Worm (Caenorhabditis elegans) whole organism, mixed stage, embryonic: ENCODE data around the gene soc-2.

Experiments
- M03D4.4 ChIP-seq: sonication (generic microtip); optimal IDR thresholded peaks from 2 replicates; lab custom pipeline; 2017; ENCODE audit warnings: mild to moderate bottlenecking, missing genetic modification characterization, missing compliant biosample characterization
- blmp-1 ChIP-seq: fragments of 150-350 bp; optimal IDR thresholded peaks from 2 replicates; lab custom pipeline; 2014; ENCODE audit warnings: missing biosample characterization, missing genetic modification characterization
- ceh-39 ChIP-seq: fragments of 150-350 bp; optimal IDR thresholded peaks from 2 replicates; lab custom pipeline; 2014; ENCODE audit warnings: missing biosample characterization, missing genetic modification characterization
- ceh-43 ChIP-seq: fragments of 200-800 bp; sonication (Bioruptor generic); optimal IDR thresholded peaks from 2 replicates; lab custom pipeline; 2018; ENCODE audit warnings: mild to moderate bottlenecking, missing genetic modification characterization, moderate library complexity, missing compliant biosample characterization
- ceh-83 ChIP-seq: fragments of 200-800 bp; sonication (Bioruptor generic); optimal IDR thresholded peaks from 2 replicates; lab custom pipeline; 2018; ENCODE audit warnings: mild to moderate bottlenecking, missing genetic modification characterization, missing compliant biosample characterization
- ces-1 ChIP-seq: fragments of 150-350 bp; optimal IDR thresholded peaks from 2 replicates; lab custom pipeline; 2014; ENCODE audit warnings: missing biosample characterization, missing genetic modification reagents, missing genetic modification characterization
- cnd-1 ChIP-seq: fragments of 200-800 bp; sonication (Bioruptor generic); optimal IDR thresholded peaks from 2 replicates; lab custom pipeline; 2018; ENCODE audit warnings: mild to moderate bottlenecking, missing genetic modification characterization, missing compliant biosample characterization
- elt-1 ChIP-seq: sonication (generic microtip); optimal IDR thresholded peaks from 2 replicates; lab custom pipeline; 2017; ENCODE audit warnings: missing genetic modification characterization, mild to moderate bottlenecking, missing compliant biosample characterization, antibody characterized with exemption, moderate library complexity, borderline replicate concordance; ENCODE audit not compliant: insufficient read depth
- elt-3 ChIP-seq: fragments of 150-350 bp; optimal IDR thresholded peaks from 2 replicates; lab custom pipeline; 2014; ENCODE audit warnings: missing biosample characterization, missing genetic modification characterization
- flh-1 ChIP-seq: fragments of 200-800 bp; sonication (Bioruptor generic); optimal IDR thresholded peaks from 2 replicates; lab custom pipeline; 2018; ENCODE audit warnings: mild to moderate bottlenecking, missing genetic modification characterization, moderate library complexity, missing compliant biosample characterization
- ham-2 ChIP-seq: fragments of 200-800 bp; sonication (Bioruptor generic); optimal IDR thresholded peaks from 2 replicates; lab custom pipeline; 2018; ENCODE audit warnings: mild to moderate bottlenecking, missing genetic modification characterization, missing compliant biosample characterization
- lin-13 ChIP-seq: fragments of 150-350 bp; optimal IDR thresholded peaks from 2 replicates; lab custom pipeline; 2014; ENCODE audit warnings: missing biosample characterization, missing genetic modification characterization
- lin-32 ChIP-seq: fragments of 200-800 bp; sonication (Bioruptor generic); optimal IDR thresholded peaks from 2 replicates; lab custom pipeline; 2018; ENCODE audit warnings: mild to moderate bottlenecking, missing genetic modification characterization, missing compliant biosample characterization
- lsy-2 ChIP-seq: fragments of 150-350 bp; optimal IDR thresholded peaks from 2 replicates; lab custom pipeline; 2014; ENCODE audit warnings: missing biosample characterization, missing genetic modification characterization
- mab-5 ChIP-seq: fragments of 150-350 bp; optimal IDR thresholded peaks from 2 replicates; lab custom pipeline; 2014; ENCODE audit warnings: missing biosample characterization, missing genetic modification characterization
- mep-1 ChIP-seq: fragments of 150-350 bp; optimal IDR thresholded peaks from 2 replicates; lab custom pipeline; 2017; ENCODE audit warnings: missing biosample characterization, missing genetic modification reagents, missing genetic modification characterization, inconsistent platforms
- mls-2 ChIP-seq: sonication (generic microtip); optimal IDR thresholded peaks from 2 replicates; lab custom pipeline; 2016; ENCODE audit warnings: mild to moderate bottlenecking, missing genetic modification characterization, moderate library complexity, missing compliant biosample characterization
- nhr-28 ChIP-seq: fragments of 150-350 bp; optimal IDR thresholded peaks from 2 replicates; lab custom pipeline; 2014; ENCODE audit warnings: missing biosample characterization, missing genetic modification characterization
- nhr-76 ChIP-seq: sonication (generic microtip); optimal IDR thresholded peaks from 2 replicates; lab custom pipeline; 2017; ENCODE audit warnings: missing biosample characterization, missing genetic modification characterization
- pha-4 ChIP-seq: fragments of 150-350 bp; optimal IDR thresholded peaks from 2 replicates; lab custom pipeline; 2018; ENCODE audit warnings: missing biosample characterization, missing genetic modification reagents, missing genetic modification characterization
- snpc-4 ChIP-seq: fragments of 150-350 bp; optimal IDR thresholded peaks from 2 replicates; lab custom pipeline; 2014; ENCODE audit warnings: missing biosample characterization, missing genetic modification characterization
- sptf-1 ChIP-seq: sonication (generic microtip); optimal IDR thresholded peaks from 2 replicates; lab custom pipeline; 2017; ENCODE audit warnings: mild to moderate bottlenecking, missing genetic modification characterization, moderate library complexity, missing compliant biosample characterization
- unc-120 ChIP-seq: sonication (generic microtip); optimal IDR thresholded peaks from 2 replicates; lab custom pipeline; 2017; ENCODE audit warnings: missing genetic modification characterization, missing compliant biosample characterization; ENCODE audit not compliant: poor library complexity, severe bottlenecking
- unc-39 ChIP-seq: fragments of 150-350 bp; optimal IDR thresholded peaks from 2 replicates; lab custom pipeline; 2014; ENCODE audit warnings: missing biosample characterization, missing genetic modification characterization
- ztf-11 ChIP-seq: fragments of 150-350 bp; optimal IDR thresholded peaks from 2 replicates; lab custom pipeline; 2014; ENCODE audit warnings: missing biosample characterization, missing genetic modification characterization

Gene soc-2

DNA sequence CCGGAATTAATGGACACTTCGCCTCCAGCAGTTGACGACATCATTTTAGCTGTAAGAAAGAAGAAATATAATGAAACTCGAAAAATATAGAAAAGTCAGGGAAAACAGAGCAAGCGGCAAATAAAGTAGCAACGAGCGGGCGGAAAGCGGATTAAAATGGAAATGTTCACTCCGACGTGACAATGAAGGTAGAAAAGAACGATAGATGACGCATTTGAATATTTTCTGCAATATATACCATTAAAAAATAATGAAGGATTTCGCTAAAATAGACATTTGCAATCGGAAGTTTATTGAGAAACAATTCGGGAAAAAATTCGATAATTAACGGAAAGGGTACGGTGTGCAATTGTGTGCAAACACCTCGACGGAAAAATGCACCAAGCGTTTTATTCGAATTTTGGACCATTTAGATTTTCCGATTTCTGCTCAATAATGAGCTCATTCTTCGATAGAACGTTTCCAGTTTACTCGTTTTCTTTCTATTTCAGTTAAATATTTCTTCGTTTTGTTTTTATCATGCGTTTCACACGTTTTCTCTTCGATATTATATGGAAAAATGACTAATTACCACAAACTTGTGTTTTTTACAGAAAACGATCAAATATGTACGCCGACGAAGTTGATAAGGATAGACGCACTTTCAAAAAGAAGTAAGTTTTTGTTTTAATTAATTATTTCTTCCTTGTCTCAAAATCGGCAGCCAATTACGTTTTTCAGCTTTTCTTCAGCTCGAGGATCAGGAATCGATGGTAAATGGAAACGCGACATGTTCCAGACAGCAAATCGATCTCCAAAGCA is 61.1 kb downstream of the soc-2 start, which contains the start of the genes snpn-1 and C02B10.4:
Gene snpn-1, minus strand, starts transcription at position 51 of the 801 bp plus-strand sequence.
Gene C02B10.4, plus strand, starts transcription at position 594 of the 801 bp plus-strand sequence.
- peak; percentile 1 for TF ChIP-seq pha-4 (tag; lab: Kevin White, UChicago)
- TF ChIP-seq ceh-39 (tag; lab: Kevin White, UChicago), result peak; percentile 59
- TF ChIP-seq snpc-4 (tag; lab: Kevin White, UChicago), result no peak
- TF ChIP-seq unc-39, result no peak
- TF ChIP-seq lsy-2 (tag; lab: Kevin White, UChicago), result peak; percentile 97
- peak; percentile 27 for TF ChIP-seq ztf-11
- TF ChIP-seq ceh-43 (GFP tag; lab: Kevin White, UChicago), result peak; percentile 52
- no peak for TF ChIP-seq mls-2 (tag; lab: Kevin White, UChicago)
- TF ChIP-seq ces-1 (GFP tag; lab: Kevin White, UChicago), result peak; percentile 92

DNA sequence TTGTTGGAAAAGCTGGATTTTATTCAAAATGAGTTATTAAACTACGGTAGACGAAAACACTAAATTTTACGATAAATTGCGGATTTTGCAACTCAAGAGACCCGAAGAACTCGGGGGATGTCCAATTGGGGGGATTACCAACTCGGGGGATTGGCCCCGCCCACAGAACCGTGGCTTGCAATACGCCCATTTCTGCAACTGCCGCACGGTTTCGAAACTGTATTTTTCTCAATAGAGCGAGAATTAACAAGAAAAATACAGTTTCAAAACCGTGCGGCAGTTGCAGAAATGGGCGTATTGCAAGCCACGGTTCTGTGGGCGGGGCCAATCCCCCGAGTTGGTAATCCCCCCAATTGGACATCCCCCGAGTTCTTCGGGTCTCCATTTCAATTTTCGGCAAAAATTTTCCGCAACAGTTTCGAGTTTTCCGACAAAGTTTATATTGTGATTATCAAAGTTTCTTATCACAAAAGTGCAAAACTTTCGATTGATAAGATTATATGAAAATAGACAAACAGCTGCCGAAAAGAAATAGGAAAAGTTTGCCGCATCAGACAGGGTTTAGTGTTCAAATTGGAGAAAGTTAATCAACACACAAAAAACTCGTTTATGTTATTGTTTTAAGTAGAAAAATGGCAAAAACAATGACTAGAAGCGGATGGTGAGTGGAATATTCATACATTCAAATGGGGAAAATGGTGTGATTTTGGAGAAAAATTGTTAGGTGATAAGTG is 62.3 kb downstream of the soc-2 start:
- TF ChIP-seq lsy-2 (tag; lab: Kevin White, UChicago), result peak; percentile 76
- peak; percentile 12 for TF ChIP-seq ces-1 (GFP tag; lab: Kevin White, UChicago)
- TF ChIP-seq, all 35 proteins: peak for 2; not testable (repeated sequence) for 33

DNA sequence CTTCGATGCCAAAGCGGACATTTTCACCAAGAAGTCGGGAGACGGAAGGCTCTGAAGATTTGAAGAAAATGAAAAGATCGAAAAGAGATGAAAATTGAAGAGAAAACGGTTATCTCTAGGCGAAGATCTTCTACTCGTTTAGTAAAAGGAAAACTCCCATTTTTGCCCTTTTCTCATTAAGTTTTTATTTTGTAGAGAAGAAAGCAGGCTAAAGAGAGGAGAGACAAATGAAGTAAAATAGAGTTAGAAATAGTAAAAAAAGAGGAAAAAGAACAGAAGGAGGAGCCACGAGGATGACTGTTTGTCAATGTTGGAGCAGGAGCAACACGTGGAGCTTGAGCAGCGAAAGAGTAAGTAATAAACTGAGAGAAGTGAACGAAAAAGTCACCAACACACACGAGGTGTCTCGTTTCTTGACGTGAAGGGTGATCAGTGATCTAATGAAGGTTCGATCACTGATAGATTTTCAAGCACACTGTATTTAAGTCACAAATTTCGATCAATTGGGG is 63.4 kb downstream of the soc-2 start, which contains the start of gene ivd-1:
Gene ivd-1, minus strand, starts transcription at position 51 of the 509 bp plus-strand sequence.
- no peak for TF ChIP-seq nhr-76
- no peak for TF ChIP-seq elt-3 (tag; lab: Kevin White, UChicago)
- no peak for TF ChIP-seq ceh-83
- TF ChIP-seq mab-5 (tag; lab: Kevin White, UChicago), result no peak
- TF ChIP-seq ceh-39 (tag; lab: Kevin White, UChicago), result no peak
- TF ChIP-seq lsy-2 (tag; lab: Kevin White, UChicago), result no peak
- TF ChIP-seq mep-1 (tag; lab: Kevin White, UChicago), result no peak
- no peak for TF ChIP-seq ces-1 (GFP tag; lab: Kevin White, UChicago)

DNA sequence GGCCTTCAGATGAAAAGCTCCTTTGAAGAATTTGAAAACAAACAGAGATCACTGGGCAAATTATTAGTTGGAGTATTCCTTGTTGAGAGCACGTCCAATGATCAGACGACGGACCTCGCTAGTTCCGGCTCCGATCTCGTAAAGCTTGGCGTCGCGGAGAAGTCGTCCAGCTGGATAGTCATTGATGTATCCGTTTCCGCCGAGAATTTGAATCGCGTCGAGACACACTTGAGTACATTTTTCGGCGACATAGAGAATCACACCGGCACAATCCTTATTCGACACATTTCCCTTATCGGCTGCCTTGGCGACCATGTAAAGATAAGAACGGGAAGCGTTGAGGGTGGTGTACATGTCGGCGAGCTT is 65.3 kb downstream of the soc-2 start:
- TF ChIP-seq unc-120 (tag; lab: Kevin White, UChicago) (no peak), ces-1 (GFP tag; lab: Kevin White, UChicago) (no peak), sptf-1 (tag; lab: Kevin White, UChicago) (no peak), lin-13 (tag; lab: Kevin White, UChicago) (no peak), unc-39 (no peak), ceh-83 (no peak), lin-32 (no peak)

DNA sequence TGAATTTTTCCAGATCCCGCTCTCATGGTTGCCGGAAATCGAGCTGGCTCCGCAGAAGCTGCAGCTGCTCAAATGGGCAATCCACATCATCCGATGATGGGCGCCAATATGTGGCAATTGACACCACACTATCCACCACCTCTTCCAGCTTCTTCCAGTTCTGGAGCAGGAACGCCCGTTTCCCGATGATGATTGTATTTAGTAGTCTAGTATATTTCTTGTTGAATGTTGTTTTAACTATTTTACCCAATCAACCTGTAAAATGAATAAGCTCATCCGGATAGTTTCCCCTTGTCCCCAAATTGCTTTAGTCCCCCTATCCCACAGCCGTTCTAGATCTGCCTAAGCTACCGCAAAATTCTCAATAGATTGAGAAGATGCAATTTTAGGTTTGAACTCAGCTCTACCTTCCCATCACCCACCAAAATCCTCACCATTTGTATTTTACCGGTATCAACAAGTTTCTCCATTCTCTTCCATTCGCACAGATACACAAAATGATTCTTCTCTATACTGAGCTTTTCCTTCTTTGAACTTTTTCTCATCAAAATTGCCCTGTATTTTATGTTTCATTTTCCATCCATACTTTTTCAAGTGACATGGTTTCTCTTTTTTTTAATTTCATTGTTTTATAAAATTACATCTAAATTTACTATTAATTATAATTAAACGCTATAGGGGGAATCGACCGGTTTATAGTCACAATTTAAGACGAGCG is 65.9 kb downstream of the soc-2 start:
- TF ChIP-seq ceh-83 (no peak), mls-2 (tag; lab: Kevin White, UChicago) (no peak), nhr-28 (tag; lab: Kevin White, UChicago) (no peak), sptf-1 (tag; lab: Kevin White, UChicago) (no peak), unc-120 (tag; lab: Kevin White, UChicago) (no peak), pha-4 (tag; lab: Kevin White, UChicago) (no peak), lin-13 (tag; lab: Kevin White, UChicago) (no peak), cnd-1 (tag; lab: Kevin White, UChicago) (no peak), ztf-11 (no peak), elt-1 (tag; lab: Kevin White, UChicago) (no peak), ceh-43 (GFP tag; lab: Kevin White, UChicago) (no peak), lin-32 (no peak), blmp-1 (tag; lab: Kevin White, UChicago) (no peak)

DNA sequence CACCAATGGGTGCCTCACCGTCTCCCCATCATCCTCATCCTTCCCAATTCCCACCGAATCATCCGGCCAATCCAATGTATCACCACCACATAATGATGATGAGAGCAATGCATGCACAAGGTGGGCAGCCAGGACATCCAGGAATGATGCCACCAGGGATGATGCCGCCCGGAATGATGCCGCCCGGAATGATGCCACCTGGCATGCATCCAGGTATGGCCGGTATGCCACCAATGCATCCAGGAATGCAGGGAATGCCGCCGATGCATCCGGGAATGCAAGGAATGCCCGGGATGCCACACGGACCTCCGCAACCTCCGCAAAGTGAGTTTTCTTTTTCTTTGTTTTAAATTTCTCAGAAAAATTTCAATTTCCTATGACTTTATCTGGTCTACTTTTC is 66.5 kb downstream of the soc-2 start:
- TF ChIP-seq lin-13 (tag; lab: Kevin White, UChicago), result no peak
- no peak for TF ChIP-seq ceh-43 (GFP tag; lab: Kevin White, UChicago)
- no peak for TF ChIP-seq ham-2 (GFP tag; lab: Kevin White, UChicago)
- no peak for TF ChIP-seq elt-1 (tag; lab: Kevin White, UChicago)
- no peak for TF ChIP-seq nhr-28 (tag; lab: Kevin White, UChicago)
- TF ChIP-seq flh-1 (GFP tag; lab: Kevin White, UChicago), result no peak
- TF ChIP-seq lsy-2 (tag; lab: Kevin White, UChicago), result no peak
- no peak for TF ChIP-seq ztf-11
- no peak for TF ChIP-seq elt-3 (tag; lab: Kevin White, UChicago)
- TF ChIP-seq M03D4.4 (tag; lab: Kevin White, UChicago), result no peak
- no peak for TF ChIP-seq blmp-1 (tag; lab: Kevin White, UChicago)
